Worm (Caenorhabditis elegans): ENCODE results near the gene nrx-1.

DNA sequence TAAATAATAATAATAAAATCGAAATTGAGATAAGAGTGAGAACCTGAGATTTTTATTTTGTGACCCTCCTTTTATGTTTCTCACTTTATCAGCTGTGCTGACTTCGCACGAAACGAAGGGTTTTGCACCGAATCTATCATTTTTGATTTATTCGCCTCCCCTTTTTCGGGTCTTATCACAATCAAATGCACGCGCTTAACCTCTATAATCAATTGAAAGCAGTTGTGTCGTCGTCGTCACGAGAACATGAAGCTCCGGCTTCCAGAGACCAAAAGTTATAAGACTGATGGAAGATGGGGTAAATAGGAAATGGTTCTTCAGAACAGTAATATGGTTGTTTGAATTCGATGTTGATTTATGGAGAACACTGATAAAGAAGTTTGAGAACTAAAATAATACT, 23.7 kb upstream of the nrx-1 start, which contains the start of gene D1054.18:
- TF ChIP-seq daf-19 (GFP tag; conservative IDR thresholded peaks at IDR 0.05), result no peak
- no peak for TF ChIP-seq set-16 (GFP tag; IDR thresholded peaks at IDR 0.05)
- no peak for TF ChIP-seq ZK337.2 (GFP tag; IDR thresholded peaks at IDR 0.05)
- no peak for TF ChIP-seq zip-11 (GFP tag; IDR thresholded peaks at IDR 0.05)
- TF ChIP-seq skn-1 (tag; optimal IDR thresholded peaks at IDR 0.05), result no peak
- TF ChIP-seq snpc-4 (tag; optimal IDR thresholded peaks at IDR 0.05), result no peak
- TF ChIP-seq nhr-25 (tag; optimal IDR thresholded peaks at IDR 0.05; ENCODE audit: borderline replicate concordance, insufficient read depth), result no peak
- no peak for TF ChIP-seq attf-4 (tag; optimal IDR thresholded peaks at IDR 0.05)
- peak in 1 of 2 experiments; percentile 39 for TF ChIP-seq mdl-1 (tag; optimal IDR thresholded peaks at IDR 0.05)
- TF ChIP-seq saeg-2 (GFP tag; IDR thresholded peaks at IDR 0.05), result peak; percentile 42; the same call in 1 of the 2 replicates
- TF ChIP-seq Y5F2A.4 (GFP tag; optimal IDR thresholded peaks at IDR 0.05), result no peak
- TF ChIP-seq lin-15B (tag; optimal IDR thresholded peaks at IDR 0.05), result no peak
- no peak for TF ChIP-seq nhr-6 (tag; optimal IDR thresholded peaks at IDR 0.05)
- TF ChIP-seq dpl-1 (GFP tag; optimal IDR thresholded peaks at IDR 0.05), result no peak

Data from whole organism, L4 larva.